Worm (Caenorhabditis elegans) whole organism, young adult: Measurements from ENCODE around the gene C18D11.9.

Experiments
- B0261.1 ChIP-seq: sonication (generic microtip); optimal IDR thresholded peaks from 2 replicates; lab custom pipeline; 2016; ENCODE audit warnings: mild to moderate bottlenecking, missing genetic modification characterization, moderate library complexity, missing compliant biosample characterization
- F22D6.2 ChIP-seq: sonication (generic microtip); optimal IDR thresholded peaks from 2 replicates; lab custom pipeline; 2016; ENCODE audit warnings: mild to moderate bottlenecking, missing genetic modification characterization, missing compliant biosample characterization
- F23B12.7 ChIP-seq: sonication (generic microtip); optimal IDR thresholded peaks from 2 replicates; lab custom pipeline; 2017; ENCODE audit warnings: missing genetic modification characterization, mild to moderate bottlenecking, missing compliant biosample characterization, antibody characterized with exemption, moderate library complexity; ENCODE audit not compliant: insufficient read depth
- F33H1.4 ChIP-seq: fragments of 200-800 bp; sonication (Bioruptor generic); IDR thresholded peaks from 2 replicates; pipeline ENCODE4 v1.3.6; 2022; ENCODE audit warnings: missing genetic modification reagents, missing genetic modification characterization, missing compliant biosample characterization
- F39B2.1 ChIP-seq: fragments of 200-800 bp; sonication (Bioruptor generic); IDR thresholded peaks from 2 replicates; pipeline ENCODE4 v1.3.6; 2022; ENCODE audit warnings: missing genetic modification reagents, missing genetic modification characterization, missing compliant biosample characterization
- F55B11.4 ChIP-seq: sonication (generic microtip); optimal IDR thresholded peaks from 2 replicates; lab custom pipeline; 2016; ENCODE audit warnings: missing compliant biosample characterization, missing genetic modification characterization, borderline replicate concordance; ENCODE audit not compliant: insufficient read depth
- Y53G8AR.9 ChIP-seq: fragments of 200-800 bp; sonication (Bioruptor generic); conservative IDR thresholded peaks from 2 replicates; pipeline ENCODE4 v1.3.6; 2022; ENCODE audit warnings: missing genetic modification reagents, missing genetic modification characterization, missing compliant biosample characterization
- Y56A3A.18 ChIP-seq: fragments of 200-800 bp; sonication (Bioruptor generic); IDR thresholded peaks from 2 replicates; pipeline ENCODE4 v1.3.6; 2022; ENCODE audit warnings: missing genetic modification reagents, missing genetic modification characterization, missing compliant biosample characterization
- attf-3 ChIP-seq: fragments of 200-800 bp; sonication (Bioruptor generic); conservative IDR thresholded peaks from 2 replicates; pipeline ENCODE4 v1.3.6; 2022; ENCODE audit warnings: missing genetic modification reagents, missing genetic modification characterization, missing compliant biosample characterization
- cebp-1 ChIP-seq, 2 experiments: fragments of 200-800 bp in 1 of 2; sonication (Bioruptor generic) in 1 of 2; sonication (generic microtip) in 1 of 2; IDR thresholded peaks in 1 of 2; optimal IDR thresholded peaks in 1 of 2; 2 replicates each; pipeline versions ENCODE4 v1.3.6 to Lab custom; 2017 to 2022; ENCODE audit warnings: missing compliant biosample characterization in 2 of 2, missing genetic modification characterization in 2 of 2, mild to moderate bottlenecking in 1 of 2, missing genetic modification reagents in 1 of 2, moderate library complexity in 1 of 2
- ceh-100 ChIP-seq: fragments of 200-800 bp; sonication (Bioruptor generic); IDR thresholded peaks from 2 replicates; pipeline ENCODE4 v1.3.6; 2022; ENCODE audit warnings: missing genetic modification reagents, missing genetic modification characterization, missing compliant biosample characterization
- ceh-27 ChIP-seq: fragments of 200-800 bp; sonication (Bioruptor generic); optimal IDR thresholded peaks from 2 replicates; lab custom pipeline; 2018; ENCODE audit warnings: mild to moderate bottlenecking, missing genetic modification characterization, moderate library complexity, missing compliant biosample characterization
- die-1 ChIP-seq: sonication (generic microtip); optimal IDR thresholded peaks from 2 replicates; lab custom pipeline; 2016; ENCODE audit warnings: missing genotype, mild to moderate bottlenecking, missing genetic modification characterization, missing compliant biosample characterization
- dox-1 ChIP-seq: fragments of 200-800 bp; sonication (Bioruptor generic); IDR thresholded peaks from 2 replicates; pipeline ENCODE4 v1.3.6; 2022; ENCODE audit warnings: missing genetic modification reagents, missing genetic modification characterization, missing compliant biosample characterization
- efl-1 ChIP-seq: fragments of 150-350 bp; optimal IDR thresholded peaks from 2 replicates; lab custom pipeline; 2014; ENCODE audit warnings: missing biosample characterization, missing genetic modification reagents, missing genetic modification characterization
- egrh-3 ChIP-seq: fragments of 200-800 bp; sonication (Bioruptor generic); IDR thresholded peaks from 2 replicates; pipeline ENCODE4 v1.3.6; 2022; ENCODE audit warnings: missing genetic modification reagents, missing genetic modification characterization, missing compliant biosample characterization
- gei-17 ChIP-seq: fragments of 200-800 bp; sonication (Bioruptor generic); optimal IDR thresholded peaks from 2 replicates; lab custom pipeline; 2018; ENCODE audit warnings: mild to moderate bottlenecking, missing genetic modification characterization, missing compliant biosample characterization
- him-1 ChIP-seq: sonication (generic microtip); optimal IDR thresholded peaks from 2 replicates; lab custom pipeline; 2016; ENCODE audit warnings: missing genotype, missing genetic modification reagents, missing genetic modification characterization, missing compliant biosample characterization
- hmg-1.2 ChIP-seq: fragments of 200-800 bp; sonication (Bioruptor generic); IDR thresholded peaks from 2 replicates; pipeline ENCODE4 v1.3.6; 2022; ENCODE audit warnings: missing genetic modification reagents, missing genetic modification characterization, missing compliant biosample characterization
- hsf-1 ChIP-seq: fragments of 200-800 bp; sonication (Bioruptor generic); IDR thresholded peaks from 2 replicates; pipeline ENCODE4 v1.3.6; 2022; ENCODE audit warnings: missing genetic modification reagents, missing genetic modification characterization, missing compliant biosample characterization
- let-607 ChIP-seq, 2 experiments: fragments of 200-800 bp in 1 of 2; sonication (Bioruptor generic) in 1 of 2; sonication (generic microtip) in 1 of 2; optimal IDR thresholded peaks; 2 replicates each; lab custom pipeline; 2016 to 2018; ENCODE audit warnings: mild to moderate bottlenecking in 2 of 2, missing compliant biosample characterization in 2 of 2, missing genetic modification characterization in 2 of 2, moderate library complexity in 2 of 2, missing genotype in 1 of 2
- lsl-1 ChIP-seq: fragments of 200-800 bp; sonication (Bioruptor generic); optimal IDR thresholded peaks from 2 replicates; lab custom pipeline; 2018; ENCODE audit warnings: mild to moderate bottlenecking, missing genetic modification characterization, moderate library complexity, missing compliant biosample characterization
- lsy-27 ChIP-seq: sonication (generic microtip); optimal IDR thresholded peaks from 2 replicates; lab custom pipeline; 2017; ENCODE audit warnings: missing genetic modification characterization, mild to moderate bottlenecking, missing compliant biosample characterization, antibody characterized with exemption, missing genotype, borderline replicate concordance; ENCODE audit not compliant: insufficient read depth
- madf-10 ChIP-seq: sonication (generic microtip); optimal IDR thresholded peaks from 2 replicates; lab custom pipeline; 2016; ENCODE audit warnings: mild to moderate bottlenecking, missing genetic modification characterization, missing compliant biosample characterization
- madf-6 ChIP-seq: fragments of 200-800 bp; sonication (Bioruptor generic); IDR thresholded peaks from 2 replicates; pipeline ENCODE4 v1.3.6; 2022; ENCODE audit warnings: missing genetic modification reagents, missing genetic modification characterization, missing compliant biosample characterization
- madf-8 ChIP-seq: fragments of 200-800 bp; sonication (Bioruptor generic); conservative IDR thresholded peaks from 2 replicates; pipeline ENCODE4 v1.3.6; 2022; ENCODE audit warnings: missing genetic modification reagents, missing genetic modification characterization, missing compliant biosample characterization
- mcd-1 ChIP-seq: fragments of 200-800 bp; sonication (Bioruptor generic); IDR thresholded peaks from 2 replicates; pipeline ENCODE4 v1.3.6; 2022; ENCODE audit warnings: missing genetic modification reagents, missing genetic modification characterization, missing compliant biosample characterization
- nhr-80 ChIP-seq: sonication (generic microtip); optimal IDR thresholded peaks from 2 replicates; lab custom pipeline; 2016; ENCODE audit warnings: missing genetic modification characterization, missing compliant biosample characterization
- pbrm-1 ChIP-seq: fragments of 200-800 bp; sonication (Bioruptor generic); IDR thresholded peaks from 2 replicates; pipeline ENCODE4 v1.3.6; 2022; ENCODE audit warnings: missing genetic modification reagents, missing genetic modification characterization, missing compliant biosample characterization
- pha-4 ChIP-seq: fragments of 150-350 bp; sonication (generic microtip); optimal IDR thresholded peaks from 2 replicates; lab custom pipeline; 2014; ENCODE audit warnings: missing biosample characterization, missing genetic modification reagents, missing genetic modification characterization
- rec-8 ChIP-seq, 2 experiments: sonication (generic microtip); optimal IDR thresholded peaks; 2 replicates each; lab custom pipeline; 2016; ENCODE audit warnings: mild to moderate bottlenecking in 2 of 2, missing genetic modification characterization in 2 of 2, missing genetic modification reagents in 2 of 2, missing genotype in 2 of 2, missing biosample characterization in 1 of 2, missing compliant biosample characterization in 1 of 2, moderate library complexity in 1 of 2
- somi-1 ChIP-seq: fragments of 200-800 bp; sonication (Bioruptor generic); optimal IDR thresholded peaks from 2 replicates; lab custom pipeline; 2018; ENCODE audit warnings: mild to moderate bottlenecking, missing genetic modification characterization, missing compliant biosample characterization
- zfh-2 ChIP-seq: fragments of 200-800 bp; sonication (Bioruptor generic); conservative IDR thresholded peaks from 2 replicates; pipeline ENCODE4 v1.3.6; 2022; ENCODE audit warnings: missing genetic modification reagents, missing genetic modification characterization, missing compliant biosample characterization

The C18D11.9 gene

DNA sequence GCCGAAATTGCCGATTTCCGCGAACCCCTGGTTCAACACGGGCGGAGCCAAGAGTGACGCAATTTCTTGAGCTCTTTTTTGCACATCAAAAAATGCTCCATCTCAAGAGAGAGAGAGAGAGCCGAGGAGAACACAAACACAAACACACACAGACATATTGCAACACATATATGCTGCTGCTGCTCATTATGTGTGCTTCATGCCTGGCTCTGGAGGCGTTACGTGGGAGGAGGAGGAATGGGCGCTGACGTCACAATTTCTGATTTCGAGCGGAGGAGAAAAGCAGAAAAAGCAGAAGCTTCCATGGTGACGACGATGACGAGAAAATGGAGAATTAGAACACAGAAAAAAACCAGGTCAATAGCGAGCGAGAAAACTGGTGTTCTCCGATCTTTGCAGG lies 27.1 kb downstream of the C18D11.9 start:
- TF ChIP-seq cebp-1 (GFP tag; IDR thresholded peaks at IDR 0.05; lab: Robert Waterston, UW) (no peak; the same call in 1 of the 2 replicates), cebp-1 (tag; optimal IDR thresholded peaks at IDR 0.05; lab: Kevin White, UChicago) (peak; percentile 49), dox-1 (GFP tag; lab: Robert Waterston, UW) (0 out of 2 replicates have a peak, but pooled peaks have one; percentile 12), madf-10 (tag; lab: Kevin White, UChicago) (peak; percentile 6), Y56A3A.18 (GFP tag; lab: Robert Waterston, UW) (no peak), die-1 (tag; lab: Kevin White, UChicago) (peak; percentile 42), zfh-2 (GFP tag; lab: Robert Waterston, UW) (peak; percentile 74), egrh-3 (GFP tag; lab: Robert Waterston, UW) (0 out of 2 replicates have a peak, but pooled peaks have one; percentile 22), pha-4 (tag; lab: Kevin White, UChicago) (no peak)

- TF ChIP-seq F33H1.4 (GFP tag; lab: Robert Waterston, UW) (0 out of 2 replicates have a peak, but pooled peaks have one; percentile 27), somi-1 (GFP tag; lab: Kevin White, UChicago) (no peak), Y53G8AR.9 (no peak), madf-8 (GFP tag; lab: Robert Waterston, UW) (peak; percentile 38; the same call in 1 of the 2 replicates), him-1 (tag; lab: Kevin White, UChicago) (no peak), nhr-80 (tag; lab: Kevin White, UChicago) (peak; percentile 41), egrh-3 (GFP tag; lab: Robert Waterston, UW) (peak; percentile 69), attf-3 (GFP tag; lab: Robert Waterston, UW) (no peak), lsl-1 (GFP tag; lab: Kevin White, UChicago) (no peak), mcd-1 (GFP tag; lab: Robert Waterston, UW) (0 out of 2 replicates have a peak, but pooled peaks have one; percentile 28), F23B12.7 (tag; lab: Kevin White, UChicago) (peak; percentile 0), madf-6 (GFP tag; lab: Robert Waterston, UW) (peak; percentile 71), pbrm-1 (no peak), efl-1 (GFP tag; lab: Kevin White, UChicago) (peak; percentile 54), ceh-100 (GFP tag; lab: Robert Waterston, UW) (0 out of 2 replicates have a peak, but pooled peaks have one; percentile 19), hmg-1.2 (GFP tag; lab: Robert Waterston, UW) (peak; percentile 15; the same call in 1 of the 2 replicates)
Measured at ce11 chrIII:11836734-11837133, 27.8 kb downstream of the C18D11.9 start.

- 0 out of 2 replicates have a peak, but pooled peaks have one; percentile 29 for TF ChIP-seq hsf-1 (GFP tag; lab: Robert Waterston, UW)
- TF ChIP-seq B0261.1 = no peak
- TF ChIP-seq zfh-2 (GFP tag; lab: Robert Waterston, UW) = peak; percentile 69
- TF ChIP-seq F39B2.1 (GFP tag; lab: Robert Waterston, UW) = no peak
Measured at ce11 chrIII:11841728-11842127, 32.8 kb downstream of the C18D11.9 start.

DNA sequence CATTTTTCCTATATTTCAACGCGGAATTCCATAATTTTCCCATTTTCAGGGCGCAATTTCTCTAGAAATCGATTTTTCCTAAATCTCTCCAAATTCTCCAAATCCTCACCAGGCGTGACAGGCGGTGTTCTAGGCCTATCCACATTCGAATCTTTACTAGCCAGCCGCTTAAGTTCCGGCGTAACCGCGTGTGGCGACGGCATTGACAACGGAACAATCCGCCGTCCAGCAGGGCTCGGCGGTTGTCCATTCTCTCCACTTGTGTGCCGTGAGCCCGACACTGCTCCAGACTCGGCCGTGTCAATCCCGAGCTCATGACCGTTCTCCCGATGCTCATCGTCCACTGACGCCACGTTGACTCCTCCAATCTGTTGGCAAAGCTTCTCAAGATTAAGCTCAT lies 34.1 kb downstream of the C18D11.9 start:
- TF ChIP-seq gei-17 (GFP tag; lab: Kevin White, UChicago) (no peak), F55B11.4 (tag; lab: Kevin White, UChicago) (no peak), rec-8 (tag; optimal IDR thresholded peaks at IDR 0.05; lab: Kevin White, UChicago) (no peak), F22D6.2 (tag; lab: Kevin White, UChicago) (no peak), lsy-27 (tag; lab: Kevin White, UChicago) (no peak), let-607 (tag; optimal IDR thresholded peaks at IDR 0.05; lab: Kevin White, UChicago) (no peak), zfh-2 (GFP tag; lab: Robert Waterston, UW) (peak; percentile 65), ceh-27 (GFP tag; lab: Kevin White, UChicago) (no peak)
